Worm (Caenorhabditis elegans): ENCODE data around the gene F23B12.4.
A peak's percentile ranks its signal among the peaks of the same experiment; 100 is the strongest.

Gene F23B12.4

ce11 chrV:14408774-14409173, 32.2 kb upstream of the F23B12.4 start, which contains the start of gene gnrr-2:
gnrr-2 (plus strand) TSS chrV:14409074.
- no peak for TF ChIP-seq ztf-4 (tag; optimal IDR thresholded peaks at IDR 0.05)
- TF ChIP-seq ama-1 (optimal IDR thresholded peaks at IDR 0.05) = no peak
- TF ChIP-seq nhr-23 (tag; optimal IDR thresholded peaks at IDR 0.05) = no peak
- TF ChIP-seq aly-2 (tag; optimal IDR thresholded peaks at IDR 0.05) = no peak
- TF ChIP-seq nhr-11 (tag; optimal IDR thresholded peaks at IDR 0.05) = no peak
- TF ChIP-seq sma-9 (GFP tag; optimal IDR thresholded peaks at IDR 0.05) = no peak
- no peak for TF ChIP-seq sma-9 (tag; optimal IDR thresholded peaks at IDR 0.05)
- TF ChIP-seq unc-55 (GFP tag; optimal IDR thresholded peaks at IDR 0.05) = no peak
- TF ChIP-seq mbf-1 (tag; optimal IDR thresholded peaks at IDR 0.05) = no peak
- no peak for TF ChIP-seq mab-5 (tag; optimal IDR thresholded peaks at IDR 0.05)
- no peak for TF ChIP-seq nhr-21 (tag; optimal IDR thresholded peaks at IDR 0.05)
- no peak for TF ChIP-seq R02D3.7 (tag; optimal IDR thresholded peaks at IDR 0.05)
- TF ChIP-seq lin-13 (GFP tag; optimal IDR thresholded peaks at IDR 0.05) = no peak
- no peak for TF ChIP-seq Y55F3AM.14 (GFP tag; optimal IDR thresholded peaks at IDR 0.05)
- TF ChIP-seq lsy-2 (tag; optimal IDR thresholded peaks at IDR 0.05) = no peak
- no peak for TF ChIP-seq lin-39 (tag; optimal IDR thresholded peaks at IDR 0.05)
- no peak for TF ChIP-seq ztf-11 (tag; optimal IDR thresholded peaks at IDR 0.05)
- TF ChIP-seq nhr-25 (tag; optimal IDR thresholded peaks at IDR 0.05) = no peak
- no peak for TF ChIP-seq ceh-16 (tag; optimal IDR thresholded peaks at IDR 0.05)
- TF ChIP-seq sma-3 (GFP tag; optimal IDR thresholded peaks at IDR 0.05) = no peak
- TF ChIP-seq snpc-4 (tag; optimal IDR thresholded peaks at IDR 0.05) = no peak

- TF ChIP-seq crh-2 (tag; optimal IDR thresholded peaks at IDR 0.05) (no peak), C34F6.9 (tag; optimal IDR thresholded peaks at IDR 0.05) (no peak), lin-39 (tag; optimal IDR thresholded peaks at IDR 0.05) (no peak), gmeb-1 (tag; optimal IDR thresholded peaks at IDR 0.05) (no peak), sma-9 (GFP tag; optimal IDR thresholded peaks at IDR 0.05) (no peak), sma-9 (tag; optimal IDR thresholded peaks at IDR 0.05) (no peak), nhr-129 (tag; optimal IDR thresholded peaks at IDR 0.05) (peak; percentile 45), snpc-4 (tag; optimal IDR thresholded peaks at IDR 0.05) (peak; percentile 69), ceh-82 (tag; optimal IDR thresholded peaks at IDR 0.05) (no peak), sem-4 (tag; optimal IDR thresholded peaks at IDR 0.05) (no peak)
Measured at ce11 chrV:14409905-14410304, 31.0 kb upstream of the F23B12.4 start.

- TF ChIP-seq unc-55 (GFP tag; optimal IDR thresholded peaks at IDR 0.05) (peak; percentile 7), zag-1 (tag; optimal IDR thresholded peaks at IDR 0.05) (no peak)
Measured at ce11 chrV:14411989-14412388, 29.0 kb upstream of the F23B12.4 start.

- TF ChIP-seq nhr-11 (tag; optimal IDR thresholded peaks at IDR 0.05) = no peak
- no peak for TF ChIP-seq mab-5 (tag; optimal IDR thresholded peaks at IDR 0.05)
- TF ChIP-seq zag-1 (tag; optimal IDR thresholded peaks at IDR 0.05) = no peak
- no peak for TF ChIP-seq unc-39 (tag; optimal IDR thresholded peaks at IDR 0.05)
- no peak for TF ChIP-seq nhr-77 (tag; optimal IDR thresholded peaks at IDR 0.05)
- no peak for TF ChIP-seq ztf-11 (tag; optimal IDR thresholded peaks at IDR 0.05)
- no peak for TF ChIP-seq ztf-1 (GFP tag; conservative IDR thresholded peaks at IDR 0.05)
- no peak for TF ChIP-seq Y55F3AM.14 (GFP tag; optimal IDR thresholded peaks at IDR 0.05)
- peak; percentile 93 for TF ChIP-seq fos-1 (tag; optimal IDR thresholded peaks at IDR 0.05)
Measured at ce11 chrV:14414032-14414431, 26.9 kb upstream of the F23B12.4 start.

ce11 chrV:14414964-14415564, 25.9 kb upstream of the F23B12.4 start, which contains the start of the genes nxf-1 and C15H11.11:
nxf-1 (minus strand) TSS chrV:14415014.
C15H11.11 (plus strand) TSS chrV:14415499.
- no peak for TF ChIP-seq nhr-77 (tag; optimal IDR thresholded peaks at IDR 0.05)
- peak in 1 of 2 experiments; percentile 43 for TF ChIP-seq mdl-1 (tag; optimal IDR thresholded peaks at IDR 0.05)
- peak; percentile 60 for TF ChIP-seq F13H6.1 (tag; optimal IDR thresholded peaks at IDR 0.05)
- peak; percentile 36 for TF ChIP-seq nhr-21 (tag; optimal IDR thresholded peaks at IDR 0.05)
- TF ChIP-seq zag-1 (tag; optimal IDR thresholded peaks at IDR 0.05) = no peak
- peak; percentile 70 for TF ChIP-seq unc-55 (GFP tag; optimal IDR thresholded peaks at IDR 0.05)
- no peak for TF ChIP-seq ztf-1 (GFP tag; conservative IDR thresholded peaks at IDR 0.05)
- TF ChIP-seq nhr-6 (tag; optimal IDR thresholded peaks at IDR 0.05) = no peak
- TF ChIP-seq ceh-82 (tag; optimal IDR thresholded peaks at IDR 0.05) = no peak
- peak; percentile 71 for TF ChIP-seq sma-9 (GFP tag; optimal IDR thresholded peaks at IDR 0.05)
- TF ChIP-seq sma-9 (tag; optimal IDR thresholded peaks at IDR 0.05) = no peak
- TF ChIP-seq blmp-1 (tag; optimal IDR thresholded peaks at IDR 0.05; ENCODE audit: insufficient read depth) = no peak
- TF ChIP-seq ceh-16 (tag; optimal IDR thresholded peaks at IDR 0.05) = no peak
- no peak for TF ChIP-seq dmd-4 (tag; optimal IDR thresholded peaks at IDR 0.05)
- TF ChIP-seq Y55F3AM.14 (GFP tag; optimal IDR thresholded peaks at IDR 0.05) = no peak
- TF ChIP-seq unc-62 (GFP tag; optimal IDR thresholded peaks at IDR 0.05) = no peak
- no peak for TF ChIP-seq alr-1 (tag; optimal IDR thresholded peaks at IDR 0.05)
- TF ChIP-seq ztf-11 (tag; optimal IDR thresholded peaks at IDR 0.05) = no peak
- TF ChIP-seq lin-11 (tag; optimal IDR thresholded peaks at IDR 0.05) = no peak
- no peak for TF ChIP-seq aly-2 (tag; optimal IDR thresholded peaks at IDR 0.05)
- TF ChIP-seq ZK546.5 (tag; optimal IDR thresholded peaks at IDR 0.05) = no peak
- TF ChIP-seq sma-3 (GFP tag; optimal IDR thresholded peaks at IDR 0.05) = peak; percentile 73
- TF ChIP-seq ama-1 (optimal IDR thresholded peaks at IDR 0.05) = peak; percentile 70
- no peak for TF ChIP-seq unc-39 (tag; optimal IDR thresholded peaks at IDR 0.05)
- TF ChIP-seq nhr-237 (tag; optimal IDR thresholded peaks at IDR 0.05) = no peak
- TF ChIP-seq egl-27 (tag; optimal IDR thresholded peaks at IDR 0.05) = no peak
- no peak for TF ChIP-seq R02D3.7 (tag; optimal IDR thresholded peaks at IDR 0.05)
- no peak for TF ChIP-seq peb-1 (tag; optimal IDR thresholded peaks at IDR 0.05)
